Worm (Caenorhabditis elegans): Measurements from ENCODE around the gene F43E2.6.

F43E2.6 gene

DNA sequence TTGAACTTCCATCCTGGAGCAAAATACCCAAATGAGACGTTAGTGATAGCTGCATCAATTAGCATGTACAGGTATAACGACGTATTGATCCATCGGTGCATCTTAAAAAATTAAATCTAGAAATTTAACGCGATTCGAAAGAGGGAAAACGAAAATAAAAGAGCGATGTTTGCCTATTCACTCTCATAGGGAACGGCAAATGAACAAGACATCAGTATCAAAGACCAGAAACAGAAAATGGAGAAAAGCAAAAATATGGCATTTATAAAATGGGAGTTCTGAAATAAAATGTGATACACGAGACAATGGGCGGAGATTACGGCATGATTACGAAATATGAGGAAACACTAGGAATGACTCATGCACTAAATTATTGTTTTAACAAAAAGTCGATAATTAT is 12.3 kb downstream of the F43E2.6 start, which contains the start of gene haf-2:
haf-2 (minus strand) TSS at position 101 of the 400 bp plus-strand sequence.
- no peak for TF ChIP-seq unc-130 (GFP tag; optimal IDR thresholded peaks at IDR 0.05)
- TF ChIP-seq Y75B8A.6 (GFP tag; IDR thresholded peaks at IDR 0.05), result no peak
- no peak for TF ChIP-seq Y5F2A.4 (GFP tag; optimal IDR thresholded peaks at IDR 0.05)
- TF ChIP-seq mxl-3 (GFP tag; optimal IDR thresholded peaks at IDR 0.05), result no peak
- peak in 1 of 2 experiments; percentile 51 for TF ChIP-seq unc-62 (GFP tag; optimal IDR thresholded peaks at IDR 0.05 in 1 of 2)
- no peak for TF ChIP-seq unc-62 (tag; optimal IDR thresholded peaks at IDR 0.05)

DNA sequence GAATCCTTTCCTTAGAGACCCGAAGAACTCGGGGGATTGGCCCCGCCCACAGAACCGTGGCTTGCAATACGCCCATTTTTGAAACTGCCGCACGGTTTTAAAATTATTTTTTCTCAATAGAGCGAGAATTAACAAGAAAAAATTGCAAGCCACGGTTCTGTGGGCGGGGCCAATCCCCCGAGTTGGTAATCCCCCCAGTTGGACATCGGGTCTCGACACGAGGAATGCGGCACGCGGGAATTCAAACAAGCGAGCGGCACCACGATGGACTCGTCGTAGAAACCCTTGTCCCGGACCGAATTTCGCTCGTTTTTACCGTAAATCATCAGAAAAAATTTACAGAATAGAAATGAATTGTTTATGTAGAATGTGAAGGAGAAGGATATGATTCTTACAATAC is 15.6 kb downstream of the F43E2.6 start:
- no peak for TF ChIP-seq lin-1 (GFP tag; IDR thresholded peaks at IDR 0.05)
- TF ChIP-seq hmg-1.1 (GFP tag; IDR thresholded peaks at IDR 0.05), result no peak
- TF ChIP-seq nhr-111 (GFP tag; optimal IDR thresholded peaks at IDR 0.05), result no peak
- peak; percentile 57 for TF ChIP-seq F49E8.2 (tag; optimal IDR thresholded peaks at IDR 0.05; ENCODE audit: borderline replicate concordance)
- TF ChIP-seq mxl-3 (GFP tag; optimal IDR thresholded peaks at IDR 0.05), result no peak
- TF ChIP-seq F37D6.2 (tag; optimal IDR thresholded peaks at IDR 0.05), result no peak
- peak; percentile 48; the same call in 1 of the 2 replicates for TF ChIP-seq snpc-1.2 (GFP tag; IDR thresholded peaks at IDR 0.05)
- no peak for TF ChIP-seq snpc-4 (tag; optimal IDR thresholded peaks at IDR 0.05)
- no peak for TF ChIP-seq F44E2.7 (GFP tag; IDR thresholded peaks at IDR 0.05)
- no peak for TF ChIP-seq mdl-1 (tag; optimal IDR thresholded peaks at IDR 0.05)
- no peak for TF ChIP-seq hif-1 (tag; optimal IDR thresholded peaks at IDR 0.05)
- TF ChIP-seq dpl-1 (GFP tag; optimal IDR thresholded peaks at IDR 0.05), result no peak
- TF ChIP-seq D1046.2 (GFP tag; IDR thresholded peaks at IDR 0.05), result no peak
- TF ChIP-seq lir-3 (tag; optimal IDR thresholded peaks at IDR 0.05), result no peak
- 0 out of 2 replicates have a peak, but pooled peaks have one; percentile 50 for TF ChIP-seq php-3 (GFP tag; IDR thresholded peaks at IDR 0.05)
- TF ChIP-seq mes-2 (tag; optimal IDR thresholded peaks at IDR 0.05; ENCODE audit: poor library complexity, severe bottlenecking), result peak; percentile 15
- no peak for TF ChIP-seq zip-2 (tag; optimal IDR thresholded peaks at IDR 0.05)
- no peak for TF ChIP-seq ceh-82 (tag; optimal IDR thresholded peaks at IDR 0.05)
- TF ChIP-seq ceh-20 (GFP tag; IDR thresholded peaks at IDR 0.05), result no peak
- no peak for TF ChIP-seq aha-1 (tag)
- TF ChIP-seq sdz-12 (GFP tag; optimal IDR thresholded peaks at IDR 0.05), result no peak
- TF ChIP-seq ama-1 (optimal IDR thresholded peaks at IDR 0.05), result no peak
- no peak for TF ChIP-seq ceh-62 (tag; optimal IDR thresholded peaks at IDR 0.05)
- no peak for TF ChIP-seq arid-1 (GFP tag; conservative IDR thresholded peaks at IDR 0.05)
- TF ChIP-seq Y105C5A.15 (GFP tag; IDR thresholded peaks at IDR 0.05), result no peak
- no peak for TF ChIP-seq nhr-28 (tag; optimal IDR thresholded peaks at IDR 0.05)
- TF ChIP-seq daf-12 (tag; optimal IDR thresholded peaks at IDR 0.05), result no peak
- TF ChIP-seq nhr-42 (GFP tag; IDR thresholded peaks at IDR 0.05), result no peak
- TF ChIP-seq nhr-76 (tag; optimal IDR thresholded peaks at IDR 0.05), result no peak
- no peak for TF ChIP-seq egl-27 (tag; optimal IDR thresholded peaks at IDR 0.05)
- peak; percentile 91 for TF ChIP-seq Y48G9A.11 (GFP tag; IDR thresholded peaks at IDR 0.05)
- no peak for TF ChIP-seq F10B5.3 (tag; optimal IDR thresholded peaks at IDR 0.05)
- no peak for TF ChIP-seq zfp-2 (tag; optimal IDR thresholded peaks at IDR 0.05)
- peak; percentile 52; the same call in 1 of the 2 replicates for TF ChIP-seq lim-7 (GFP tag; IDR thresholded peaks at IDR 0.05)
- TF ChIP-seq unc-62 (GFP tag; optimal IDR thresholded peaks at IDR 0.05 in 1 of 2), result no peak
- no peak for TF ChIP-seq unc-62 (tag; optimal IDR thresholded peaks at IDR 0.05)
- no peak for TF ChIP-seq daf-19 (GFP tag; conservative IDR thresholded peaks at IDR 0.05)
- TF ChIP-seq unc-39 (tag; optimal IDR thresholded peaks at IDR 0.05), result no peak
- no peak for TF ChIP-seq ceh-28 (tag; optimal IDR thresholded peaks at IDR 0.05)
- no peak for TF ChIP-seq zag-1 (tag; optimal IDR thresholded peaks at IDR 0.05)
- no peak for TF ChIP-seq ceh-32 (tag; optimal IDR thresholded peaks at IDR 0.05; ENCODE audit: poor library complexity)
- TF ChIP-seq lin-38 (GFP tag; IDR thresholded peaks at IDR 0.05), result peak; percentile 69
- no peak for TF ChIP-seq nhr-77 (tag; optimal IDR thresholded peaks at IDR 0.05)
- TF ChIP-seq dmd-8 (GFP tag; IDR thresholded peaks at IDR 0.05), result 0 out of 2 replicates have a peak, but pooled peaks have one; percentile 54
- TF ChIP-seq zfp-3 (GFP tag; conservative IDR thresholded peaks at IDR 0.05), result no peak
- no peak for TF ChIP-seq ces-1 (GFP tag; optimal IDR thresholded peaks at IDR 0.05)
- TF ChIP-seq vab-7 (GFP tag; IDR thresholded peaks at IDR 0.05), result no peak
- no peak for TF ChIP-seq madf-5 (GFP tag; IDR thresholded peaks at IDR 0.05)
